Worm (Caenorhabditis elegans) whole organism, L1 larva: ENCODE results near the gene C44H9.4.

Experiments
- C04F5.9 ChIP-seq: sonication (generic microtip); optimal IDR thresholded peaks from 2 replicates; lab custom pipeline; 2016; ENCODE audit warnings: missing genetic modification characterization, missing compliant biosample characterization
- aly-2 ChIP-seq: fragments of 150-350 bp; optimal IDR thresholded peaks from 2 replicates; lab custom pipeline; 2014; ENCODE audit warnings: missing biosample characterization, missing genetic modification characterization
- blmp-1 ChIP-seq: fragments of 150-350 bp; optimal IDR thresholded peaks from 2 replicates; lab custom pipeline; 2014; ENCODE audit warnings: missing biosample characterization, missing genetic modification characterization
- efl-1 ChIP-seq, 4 experiments: fragments of 150-350 bp; optimal IDR thresholded peaks in 3 of 4; peaks in 1 of 4; 1 replicate in 1 of 4; 2 replicates in 3 of 4; lab custom pipeline; 2014; ENCODE audit warnings: missing biosample characterization in 2 of 4, missing genetic modification characterization in 2 of 4, missing genetic modification reagents in 2 of 4
- elt-2 ChIP-seq: sonication (generic microtip); optimal IDR thresholded peaks from 2 replicates; lab custom pipeline; 2016; ENCODE audit warnings: missing genetic modification characterization, mild to moderate bottlenecking, inconsistent platforms, missing compliant biosample characterization, missing genetic modification reagents
- elt-3 ChIP-seq, 6 experiments: fragments of 150-350 bp in 1 of 6; sonication (generic microtip); optimal IDR thresholded peaks; 2 replicates each; lab custom pipeline; 2017 to 2018; ENCODE audit warnings: missing biosample characterization in 6 of 6, missing genetic modification characterization in 6 of 6, inconsistent platforms in 1 of 6
- ets-5 ChIP-seq: fragments of 200-800 bp; sonication (Bioruptor generic); IDR thresholded peaks from 2 replicates; pipeline ENCODE4 v1.3.6; 2022; ENCODE audit warnings: missing genetic modification characterization, missing compliant biosample characterization
- fkh-10 ChIP-seq: sonication (generic microtip); optimal IDR thresholded peaks from 2 replicates; lab custom pipeline; 2017; ENCODE audit warnings: missing biosample characterization, missing genetic modification reagents, missing genetic modification characterization
- fkh-4 ChIP-seq: sonication (generic microtip); optimal IDR thresholded peaks from 2 replicates; lab custom pipeline; 2016; ENCODE audit warnings: missing compliant biosample characterization, missing genetic modification characterization, borderline replicate concordance
- fkh-8 ChIP-seq: sonication (generic microtip); optimal IDR thresholded peaks from 2 replicates; lab custom pipeline; 2016; ENCODE audit warnings: mild to moderate bottlenecking, missing genetic modification characterization, missing compliant biosample characterization
- fos-1 ChIP-seq: fragments of 150-350 bp; optimal IDR thresholded peaks from 2 replicates; lab custom pipeline; 2014; ENCODE audit warnings: missing biosample characterization, missing genetic modification characterization
- hlh-17 ChIP-seq: fragments of 200-800 bp; sonication (Bioruptor generic); optimal IDR thresholded peaks from 2 replicates; lab custom pipeline; 2018; ENCODE audit warnings: missing genetic modification characterization, mild to moderate bottlenecking, missing compliant biosample characterization, moderate library complexity, borderline replicate concordance
- irx-1 ChIP-seq: sonication (generic microtip); optimal IDR thresholded peaks from 2 replicates; lab custom pipeline; 2016; ENCODE audit warnings: missing genetic modification characterization, missing compliant biosample characterization
- isw-1 ChIP-seq: fragments of 200-800 bp; sonication (Bioruptor generic); IDR thresholded peaks from 2 replicates; pipeline ENCODE4 v1.3.6; 2022; ENCODE audit warnings: missing genetic modification characterization, missing compliant biosample characterization
- lir-3 ChIP-seq: sonication (generic microtip); optimal IDR thresholded peaks from 2 replicates; lab custom pipeline; 2016; ENCODE audit warnings: mild to moderate bottlenecking, missing genetic modification characterization, moderate library complexity, missing compliant biosample characterization; ENCODE audit not compliant: poor library complexity
- mef-2 ChIP-seq: fragments of 150-350 bp; optimal IDR thresholded peaks from 2 replicates; lab custom pipeline; 2014; ENCODE audit warnings: missing biosample characterization, missing genetic modification characterization
- nhr-11 ChIP-seq: fragments of 150-350 bp; optimal IDR thresholded peaks from 2 replicates; lab custom pipeline; 2014; ENCODE audit warnings: missing biosample characterization, missing genetic modification characterization
- nhr-28 ChIP-seq: fragments of 150-350 bp; optimal IDR thresholded peaks from 2 replicates; lab custom pipeline; 2014; ENCODE audit warnings: missing biosample characterization, missing genetic modification characterization
- nhr-76 ChIP-seq: sonication (generic microtip); optimal IDR thresholded peaks from 2 replicates; lab custom pipeline; 2017; ENCODE audit warnings: missing biosample characterization, missing genetic modification characterization
- nhr-85 ChIP-seq: sonication (generic microtip); peaks from one replicate; lab custom pipeline; 2016; ENCODE audit warnings: missing genetic modification characterization, inconsistent platforms, missing compliant biosample characterization
- pqm-1 ChIP-seq: sonication (generic microtip); optimal IDR thresholded peaks from 3 replicates; lab custom pipeline; 2017; ENCODE audit warnings: missing biosample characterization, missing genetic modification characterization
- rnt-1 ChIP-seq: sonication (generic microtip); optimal IDR thresholded peaks from 2 replicates; lab custom pipeline; 2016; ENCODE audit warnings: mild to moderate bottlenecking, missing genetic modification characterization, moderate library complexity, missing compliant biosample characterization
- snpc-4 ChIP-seq: fragments of 150-350 bp; optimal IDR thresholded peaks from 2 replicates; lab custom pipeline; 2014; ENCODE audit warnings: missing biosample characterization, missing genetic modification characterization
- sox-4 ChIP-seq: sonication (generic microtip); optimal IDR thresholded peaks from 2 replicates; lab custom pipeline; 2016; ENCODE audit warnings: missing genetic modification characterization, missing compliant biosample characterization
- tlp-1 ChIP-seq: fragments of 150-350 bp; optimal IDR thresholded peaks from 2 replicates; lab custom pipeline; 2014; ENCODE audit warnings: missing biosample characterization, missing genetic modification characterization
- unc-30 ChIP-seq: sonication (generic microtip); optimal IDR thresholded peaks from 2 replicates; lab custom pipeline; 2017; ENCODE audit warnings: missing biosample characterization, missing genetic modification characterization
- vab-15 ChIP-seq: sonication (generic microtip); optimal IDR thresholded peaks from 2 replicates; lab custom pipeline; 2017; ENCODE audit warnings: missing genotype, mild to moderate bottlenecking, missing genetic modification characterization, missing compliant biosample characterization
- xbp-1 ChIP-seq: sonication (generic microtip); optimal IDR thresholded peaks from 2 replicates; lab custom pipeline; 2016; ENCODE audit warnings: missing genetic modification characterization, missing compliant biosample characterization
- ztf-4 ChIP-seq: fragments of 150-350 bp; optimal IDR thresholded peaks from 2 replicates; lab custom pipeline; 2014; ENCODE audit warnings: missing biosample characterization, missing genetic modification characterization

C44H9.4 gene

DNA sequence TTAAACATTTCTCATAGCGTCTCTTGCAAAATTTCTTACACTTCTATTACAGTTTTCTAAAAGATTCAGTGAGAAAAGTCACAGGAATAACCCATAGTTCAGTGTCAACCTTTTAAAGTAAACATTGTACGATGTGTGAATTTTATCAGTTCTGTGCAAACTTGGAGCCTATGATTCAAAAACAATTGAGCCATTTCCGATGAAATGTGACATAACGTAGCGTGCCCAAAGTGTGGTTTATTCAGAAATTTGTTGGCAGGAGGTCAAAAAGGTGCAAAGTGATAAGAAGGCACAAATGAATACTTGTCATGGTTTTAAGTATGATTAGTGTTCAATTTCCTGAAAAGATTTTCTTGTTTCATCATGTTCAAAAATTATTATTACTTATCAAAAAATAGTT, 42.1 kb downstream of the C44H9.4 start:
- TF ChIP-seq unc-30 (tag; lab: Kevin White, UChicago) (no peak), fkh-8 (no peak), elt-2 (tag; lab: Kevin White, UChicago) (no peak), lir-3 (tag; lab: Kevin White, UChicago) (no peak), efl-1 (optimal IDR thresholded peaks at IDR 0.05; lab: Kevin White, UChicago) (no peak), efl-1 (GFP tag; optimal IDR thresholded peaks at IDR 0.05 in 1 of 2; lab: Kevin White, UChicago) (no peak), sox-4 (tag; lab: Kevin White, UChicago) (no peak), nhr-85 (tag; lab: Kevin White, UChicago) (no peak), tlp-1 (no peak), fkh-4 (tag; lab: Kevin White, UChicago) (no peak), ets-5 (GFP tag; lab: Robert Waterston, UW) (no peak), fos-1 (tag; lab: Kevin White, UChicago) (no peak), vab-15 (no peak), ztf-4 (tag; lab: Kevin White, UChicago) (no peak), mef-2 (tag; lab: Kevin White, UChicago) (no peak), nhr-11 (tag; lab: Kevin White, UChicago) (no peak), aly-2 (tag; lab: Kevin White, UChicago) (no peak)

DNA sequence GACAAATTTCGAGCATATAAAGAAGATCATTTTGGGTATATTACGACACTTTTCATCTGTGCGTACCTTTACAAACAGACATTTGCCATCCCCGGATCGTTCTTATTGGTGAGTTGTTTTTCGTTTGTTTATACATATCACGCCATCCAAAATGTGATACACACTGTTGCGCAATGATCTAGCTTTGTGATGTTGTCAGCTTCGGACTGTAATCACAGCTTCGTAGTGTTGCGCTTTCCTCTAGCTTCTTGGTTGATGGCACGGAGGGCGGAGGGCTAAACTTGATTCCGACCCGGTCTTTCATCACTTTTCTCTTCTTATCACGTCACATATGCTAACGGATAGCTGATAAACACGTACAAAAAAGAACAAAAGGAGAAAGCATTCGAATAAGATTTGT, 43.9 kb downstream of the C44H9.4 start:
- TF ChIP-seq blmp-1 (tag; lab: Kevin White, UChicago): peak; percentile 51
- TF ChIP-seq elt-3 (tag; optimal IDR thresholded peaks at IDR 0.05; lab: Kevin White, UChicago): no peak

ce11 chrV:12881396-12881795, 45.9 kb downstream of the C44H9.4 start:
- TF ChIP-seq nhr-28 (tag; lab: Kevin White, UChicago): no peak
- TF ChIP-seq irx-1 (tag; lab: Kevin White, UChicago): no peak
- TF ChIP-seq C04F5.9 (tag; lab: Kevin White, UChicago): no peak
- no peak for TF ChIP-seq isw-1
- TF ChIP-seq efl-1 (optimal IDR thresholded peaks at IDR 0.05; lab: Kevin White, UChicago): no peak
- TF ChIP-seq efl-1 (GFP tag; optimal IDR thresholded peaks at IDR 0.05 in 1 of 2; lab: Kevin White, UChicago): peak in 1 of 2 experiments; percentile 85
- TF ChIP-seq pqm-1 (tag; lab: Kevin White, UChicago): no peak
- no peak for TF ChIP-seq nhr-76 (tag; lab: Kevin White, UChicago)

DNA sequence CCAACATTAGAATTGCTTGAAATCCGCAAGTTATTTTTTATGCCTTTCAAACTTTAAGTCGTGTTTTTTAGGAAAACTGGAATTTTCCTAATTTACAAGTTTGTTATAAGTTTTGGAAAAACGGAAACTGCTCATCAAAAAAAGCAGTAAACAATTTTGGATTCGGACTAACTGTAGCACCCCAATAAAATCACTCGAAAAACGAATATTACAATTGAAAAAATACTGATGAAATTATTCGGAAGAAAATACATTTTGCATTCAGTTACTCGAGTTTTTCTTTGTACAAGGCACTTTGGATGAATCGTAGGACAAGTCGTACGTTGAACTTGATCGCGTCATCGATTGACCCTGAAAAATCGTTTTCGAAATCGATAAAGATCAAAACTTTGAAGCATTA, 46.9 kb downstream of the C44H9.4 start:
- TF ChIP-seq xbp-1 (tag; lab: Kevin White, UChicago): no peak
- TF ChIP-seq efl-1 (optimal IDR thresholded peaks at IDR 0.05; lab: Kevin White, UChicago): no peak
- TF ChIP-seq efl-1 (GFP tag; optimal IDR thresholded peaks at IDR 0.05 in 1 of 2; lab: Kevin White, UChicago): peak in 1 of 2 experiments; percentile 63
- no peak for TF ChIP-seq fkh-10 (GFP tag; lab: Kevin White, UChicago)
- TF ChIP-seq, all 84 proteins: peak for 1

ce11 chrV:12885860-12886259, 50.4 kb downstream of the C44H9.4 start, which contains the start of gene glb-24:
Gene glb-24 (minus strand): TSS chrV:12885960.
- TF ChIP-seq hlh-17 (GFP tag; lab: Kevin White, UChicago) (no peak), nhr-28 (tag; lab: Kevin White, UChicago) (no peak), lir-3 (tag; lab: Kevin White, UChicago) (no peak), snpc-4 (tag; lab: Kevin White, UChicago) (no peak), rnt-1 (tag; lab: Kevin White, UChicago) (no peak)
